Worm (Caenorhabditis elegans) whole organism, L1 larva: ENCODE results near the gene K11D9.3.

ENCODE experiments used
- C04F5.9 ChIP-seq: sonication (generic microtip); optimal IDR thresholded peaks from 2 replicates; lab custom pipeline; 2016; ENCODE audit warnings: missing genetic modification characterization, missing compliant biosample characterization
- C16A3.4 ChIP-seq: fragments of 150-350 bp; optimal IDR thresholded peaks from 2 replicates; lab custom pipeline; 2014; ENCODE audit warnings: missing biosample characterization, missing genetic modification characterization
- C34B4.2 ChIP-seq: sonication (generic microtip); optimal IDR thresholded peaks from 2 replicates; lab custom pipeline; 2017; ENCODE audit warnings: mild to moderate bottlenecking, missing genetic modification characterization, missing compliant biosample characterization
- Y116A8C.19 ChIP-seq: sonication (generic microtip); optimal IDR thresholded peaks from 2 replicates; lab custom pipeline; 2016; ENCODE audit warnings: missing compliant biosample characterization, missing genetic modification characterization, borderline replicate concordance
- aha-1 ChIP-seq: fragments of 150-350 bp; optimal IDR thresholded peaks from 2 replicates; lab custom pipeline; 2014; ENCODE audit warnings: missing biosample characterization, missing genetic modification characterization
- blmp-1 ChIP-seq: fragments of 150-350 bp; optimal IDR thresholded peaks from 2 replicates; lab custom pipeline; 2014; ENCODE audit warnings: missing biosample characterization, missing genetic modification characterization
- ceh-82 ChIP-seq, 3 experiments: fragments of 150-350 bp in 1 of 3; sonication (generic microtip) in 2 of 3; optimal IDR thresholded peaks; 2 replicates each; lab custom pipeline; 2014 to 2017; ENCODE audit warnings: missing biosample characterization in 3 of 3, missing genetic modification characterization in 3 of 3
- ceh-88 ChIP-seq: fragments of 200-800 bp; sonication (Bioruptor generic); IDR thresholded peaks from 2 replicates; pipeline ENCODE4 v1.3.6; 2022; ENCODE audit warnings: missing genetic modification characterization, missing compliant biosample characterization
- ceh-90 ChIP-seq: sonication (generic microtip); optimal IDR thresholded peaks from 2 replicates; lab custom pipeline; 2016; ENCODE audit warnings: missing genetic modification characterization, missing compliant biosample characterization
- ces-1 ChIP-seq: fragments of 150-350 bp; optimal IDR thresholded peaks from 2 replicates; lab custom pipeline; 2014; ENCODE audit warnings: missing biosample characterization, missing genetic modification reagents, missing genetic modification characterization
- efl-1 ChIP-seq, 4 experiments: fragments of 150-350 bp; optimal IDR thresholded peaks in 3 of 4; peaks in 1 of 4; 1 replicate in 1 of 4; 2 replicates in 3 of 4; lab custom pipeline; 2014; ENCODE audit warnings: missing biosample characterization in 2 of 4, missing genetic modification characterization in 2 of 4, missing genetic modification reagents in 2 of 4
- egl-13 ChIP-seq: sonication (generic microtip); optimal IDR thresholded peaks from 2 replicates; lab custom pipeline; 2016; ENCODE audit warnings: missing genotype, missing genetic modification reagents, missing genetic modification characterization, missing compliant biosample characterization
- egl-27 ChIP-seq, 2 experiments: fragments of 150-350 bp in 1 of 2; sonication (generic microtip); optimal IDR thresholded peaks; 3 replicates each; lab custom pipeline; 2017 to 2018; ENCODE audit warnings: missing biosample characterization in 2 of 2, missing genetic modification characterization in 2 of 2, missing genetic modification reagents in 2 of 2
- elt-3 ChIP-seq, 6 experiments: fragments of 150-350 bp in 1 of 6; sonication (generic microtip); optimal IDR thresholded peaks; 2 replicates each; lab custom pipeline; 2017 to 2018; ENCODE audit warnings: missing biosample characterization in 6 of 6, missing genetic modification characterization in 6 of 6, inconsistent platforms in 1 of 6
- ets-5 ChIP-seq: fragments of 200-800 bp; sonication (Bioruptor generic); IDR thresholded peaks from 2 replicates; pipeline ENCODE4 v1.3.6; 2022; ENCODE audit warnings: missing genetic modification characterization, missing compliant biosample characterization
- fkh-10 ChIP-seq: sonication (generic microtip); optimal IDR thresholded peaks from 2 replicates; lab custom pipeline; 2017; ENCODE audit warnings: missing biosample characterization, missing genetic modification reagents, missing genetic modification characterization
- fkh-4 ChIP-seq: sonication (generic microtip); optimal IDR thresholded peaks from 2 replicates; lab custom pipeline; 2016; ENCODE audit warnings: missing compliant biosample characterization, missing genetic modification characterization, borderline replicate concordance
- fkh-8 ChIP-seq: sonication (generic microtip); optimal IDR thresholded peaks from 2 replicates; lab custom pipeline; 2016; ENCODE audit warnings: mild to moderate bottlenecking, missing genetic modification characterization, missing compliant biosample characterization
- hlh-17 ChIP-seq: fragments of 200-800 bp; sonication (Bioruptor generic); optimal IDR thresholded peaks from 2 replicates; lab custom pipeline; 2018; ENCODE audit warnings: missing genetic modification characterization, mild to moderate bottlenecking, missing compliant biosample characterization, moderate library complexity, borderline replicate concordance
- lin-13 ChIP-seq: fragments of 150-350 bp; optimal IDR thresholded peaks from 2 replicates; lab custom pipeline; 2014; ENCODE audit warnings: missing biosample characterization, missing genetic modification reagents, missing genetic modification characterization
- lin-14 ChIP-seq: fragments of 200-800 bp; sonication (Bioruptor generic); optimal IDR thresholded peaks from 2 replicates; lab custom pipeline; 2018; ENCODE audit warnings: mild to moderate bottlenecking, missing genetic modification characterization, moderate library complexity, missing compliant biosample characterization
- lin-35 ChIP-seq, 2 experiments: fragments of 150-350 bp; optimal IDR thresholded peaks; 2 replicates each; lab custom pipeline; 2014; ENCODE audit warnings: missing biosample characterization in 2 of 2, missing genetic modification characterization in 2 of 2, missing genetic modification reagents in 2 of 2
- lin-39 ChIP-seq: fragments of 150-350 bp; optimal IDR thresholded peaks from 2 replicates; lab custom pipeline; 2014; ENCODE audit warnings: missing biosample characterization, missing genetic modification reagents, missing genetic modification characterization
- mdl-1 ChIP-seq, 2 experiments: fragments of 150-350 bp; optimal IDR thresholded peaks; 2 replicates each; lab custom pipeline; 2014 to 2017; ENCODE audit warnings: missing biosample characterization in 2 of 2, missing genetic modification characterization in 2 of 2, inconsistent platforms in 1 of 2
- nhr-19 ChIP-seq: fragments of 200-800 bp; sonication (Bioruptor generic); conservative IDR thresholded peaks from 2 replicates; pipeline ENCODE4 v1.3.6; 2022; ENCODE audit warnings: missing genetic modification characterization, missing compliant biosample characterization
- nhr-20 ChIP-seq: sonication (generic microtip); optimal IDR thresholded peaks from 2 replicates; lab custom pipeline; 2016; ENCODE audit warnings: mild to moderate bottlenecking, missing genetic modification characterization, missing compliant biosample characterization
- nhr-237 ChIP-seq: fragments of 150-350 bp; optimal IDR thresholded peaks from 2 replicates; lab custom pipeline; 2014; ENCODE audit warnings: missing biosample characterization, missing genetic modification characterization
- nhr-71 ChIP-seq: sonication (generic microtip); optimal IDR thresholded peaks from 2 replicates; lab custom pipeline; 2016; ENCODE audit warnings: mild to moderate bottlenecking, missing genetic modification characterization, moderate library complexity, missing compliant biosample characterization
- nhr-76 ChIP-seq: sonication (generic microtip); optimal IDR thresholded peaks from 2 replicates; lab custom pipeline; 2017; ENCODE audit warnings: missing biosample characterization, missing genetic modification characterization
- pag-3 ChIP-seq: sonication (generic microtip); optimal IDR thresholded peaks from 2 replicates; lab custom pipeline; 2017; ENCODE audit warnings: missing genetic modification characterization, mild to moderate bottlenecking, missing compliant biosample characterization, antibody characterized with exemption, borderline replicate concordance; ENCODE audit not compliant: insufficient read depth
- rnt-1 ChIP-seq: sonication (generic microtip); optimal IDR thresholded peaks from 2 replicates; lab custom pipeline; 2016; ENCODE audit warnings: mild to moderate bottlenecking, missing genetic modification characterization, moderate library complexity, missing compliant biosample characterization
- snpc-4 ChIP-seq: fragments of 150-350 bp; optimal IDR thresholded peaks from 2 replicates; lab custom pipeline; 2014; ENCODE audit warnings: missing biosample characterization, missing genetic modification characterization
- sox-4 ChIP-seq: sonication (generic microtip); optimal IDR thresholded peaks from 2 replicates; lab custom pipeline; 2016; ENCODE audit warnings: missing genetic modification characterization, missing compliant biosample characterization
- unc-30 ChIP-seq: sonication (generic microtip); optimal IDR thresholded peaks from 2 replicates; lab custom pipeline; 2017; ENCODE audit warnings: missing biosample characterization, missing genetic modification characterization
- unc-86 ChIP-seq: sonication (generic microtip); optimal IDR thresholded peaks from 2 replicates; lab custom pipeline; 2016; ENCODE audit warnings: missing genetic modification characterization, missing compliant biosample characterization
- unc-98 ChIP-seq: fragments of 200-800 bp; sonication (Bioruptor generic); IDR thresholded peaks from 2 replicates; pipeline ENCODE4 v1.3.6; 2022; ENCODE audit warnings: missing genetic modification characterization, missing compliant biosample characterization
- zag-1 ChIP-seq: fragments of 150-350 bp; optimal IDR thresholded peaks from 2 replicates; lab custom pipeline; 2014; ENCODE audit warnings: missing biosample characterization, missing genetic modification characterization
- zip-4 ChIP-seq: fragments of 200-800 bp; sonication (Bioruptor generic); optimal IDR thresholded peaks from 2 replicates; lab custom pipeline; 2018; ENCODE audit warnings: mild to moderate bottlenecking, missing genetic modification characterization, moderate library complexity, missing compliant biosample characterization
- ztf-11 ChIP-seq, 2 experiments: sonication (generic microtip); optimal IDR thresholded peaks; 2 replicates each; lab custom pipeline; 2016 to 2017; ENCODE audit warnings: missing genetic modification characterization in 2 of 2, missing biosample characterization in 1 of 2, missing compliant biosample characterization in 1 of 2
- ztf-4 ChIP-seq: fragments of 150-350 bp; optimal IDR thresholded peaks from 2 replicates; lab custom pipeline; 2014; ENCODE audit warnings: missing biosample characterization, missing genetic modification characterization

Gene K11D9.3

DNA sequence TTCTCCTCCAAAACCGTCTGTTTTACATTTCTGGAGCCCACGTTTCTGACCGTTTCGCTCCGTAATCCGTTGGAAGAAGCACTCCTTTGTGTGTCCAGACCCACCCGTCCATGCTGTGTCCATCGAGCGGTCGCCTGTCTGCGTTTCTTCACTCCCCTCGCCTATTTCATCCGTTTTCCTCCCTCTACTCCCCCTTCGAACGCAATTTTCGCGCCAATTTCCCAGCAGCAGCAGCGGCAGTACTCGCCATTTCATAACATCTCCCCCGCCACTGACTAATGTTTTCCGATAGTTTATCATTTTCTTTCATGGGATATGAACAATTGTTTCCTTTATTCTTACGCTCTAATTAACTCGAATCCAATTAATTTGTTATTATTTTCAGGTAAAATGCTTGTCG, 5.9 kb upstream of the K11D9.3 start (continued):
- TF ChIP-seq fkh-10 (GFP tag; lab: Kevin White, UChicago): no peak
- TF ChIP-seq lin-13 (GFP tag; lab: Kevin White, UChicago): no peak
- TF ChIP-seq ceh-82 (tag; optimal IDR thresholded peaks at IDR 0.05; lab: Kevin White, UChicago): peak in 1 of 3 experiments; percentile 67
- TF ChIP-seq C04F5.9 (tag; lab: Kevin White, UChicago): no peak
- peak in 1 of 2 experiments; percentile 17 for TF ChIP-seq mdl-1 (tag; optimal IDR thresholded peaks at IDR 0.05; lab: Kevin White, UChicago)
- no peak for TF ChIP-seq ets-5
- no peak for TF ChIP-seq aha-1 (tag; lab: Kevin White, UChicago)
- no peak for TF ChIP-seq elt-3 (tag; optimal IDR thresholded peaks at IDR 0.05; lab: Kevin White, UChicago)
- TF ChIP-seq zip-4 (GFP tag; lab: Kevin White, UChicago): no peak
- TF ChIP-seq hlh-17 (GFP tag; lab: Kevin White, UChicago): no peak
- no peak for TF ChIP-seq nhr-237 (tag; lab: Kevin White, UChicago)
- peak; percentile 28 for TF ChIP-seq nhr-71
- no peak for TF ChIP-seq unc-30 (tag; lab: Kevin White, UChicago)
- peak; percentile 2; the same call in 1 of the 2 replicates for TF ChIP-seq nhr-19
- TF ChIP-seq ztf-4 (tag; lab: Kevin White, UChicago): no peak
- peak; percentile 77 for TF ChIP-seq lin-14
- no peak for TF ChIP-seq zag-1 (tag; lab: Kevin White, UChicago)
- peak; percentile 43 for TF ChIP-seq rnt-1 (tag; lab: Kevin White, UChicago)
- peak; percentile 29 to 80 for TF ChIP-seq efl-1 (optimal IDR thresholded peaks at IDR 0.05; lab: Kevin White, UChicago)
- TF ChIP-seq efl-1 (GFP tag; optimal IDR thresholded peaks at IDR 0.05 in 1 of 2; lab: Kevin White, UChicago): peak; percentile 49 to 92
- TF ChIP-seq ztf-11 (tag; optimal IDR thresholded peaks at IDR 0.05; lab: Kevin White, UChicago): no peak
- TF ChIP-seq ceh-88: no peak
- TF ChIP-seq unc-86 (tag; lab: Kevin White, UChicago): no peak
- TF ChIP-seq Y116A8C.19 (tag; lab: Kevin White, UChicago): no peak
- no peak for TF ChIP-seq unc-98 (GFP tag; lab: Robert Waterston, UW)
- TF ChIP-seq nhr-76 (tag; lab: Kevin White, UChicago): no peak
- no peak for TF ChIP-seq fkh-8 (tag; lab: Kevin White, UChicago)
- no peak for TF ChIP-seq C16A3.4
- TF ChIP-seq egl-13 (tag; lab: Kevin White, UChicago): no peak
- no peak for TF ChIP-seq sox-4 (tag; lab: Kevin White, UChicago)
- peak; percentile 45 to 55 for TF ChIP-seq lin-35 (GFP tag; optimal IDR thresholded peaks at IDR 0.05; lab: Kevin White, UChicago)
- TF ChIP-seq egl-27 (tag; optimal IDR thresholded peaks at IDR 0.05; lab: Kevin White, UChicago): no peak
- no peak for TF ChIP-seq ceh-90 (tag; lab: Kevin White, UChicago)
- TF ChIP-seq ces-1: no peak
- TF ChIP-seq snpc-4 (tag; lab: Kevin White, UChicago): no peak
- TF ChIP-seq C34B4.2 (tag; lab: Kevin White, UChicago): no peak
- no peak for TF ChIP-seq nhr-20 (tag; lab: Kevin White, UChicago)
- TF ChIP-seq blmp-1 (tag; lab: Kevin White, UChicago): no peak

- TF ChIP-seq lin-39 (tag; lab: Kevin White, UChicago) (no peak), fkh-8 (tag; lab: Kevin White, UChicago) (no peak), C16A3.4 (no peak), unc-86 (tag; lab: Kevin White, UChicago) (no peak), pag-3 (tag; lab: Kevin White, UChicago) (no peak), fkh-4 (tag; lab: Kevin White, UChicago) (no peak)
These were observed 5.2 kb upstream of the K11D9.3 start for ce11 chrIII:10807236-10807635.
